Worm (Caenorhabditis elegans) whole organism, midembryonic: ENCODE results near the gene ZC204.6.

Source experiments
- T22C8.4 ChIP-seq: fragments of 200-800 bp; sonication (Bioruptor generic); IDR thresholded peaks from 2 replicates; pipeline ENCODE4 v1.3.6; 2022; ENCODE audit warnings: missing genetic modification characterization, missing compliant biosample characterization
- cog-1 ChIP-seq: sonication (generic microtip); optimal IDR thresholded peaks from 2 replicates; lab custom pipeline; 2016; ENCODE audit warnings: missing genetic modification characterization, missing compliant biosample characterization
- klf-2 ChIP-seq: fragments of 200-800 bp; sonication (Bioruptor generic); conservative IDR thresholded peaks from 2 replicates; pipeline ENCODE4 v1.3.6; 2022; ENCODE audit warnings: missing genetic modification reagents, missing genetic modification characterization, missing compliant biosample characterization

- TF ChIP-seq T22C8.4 (GFP tag; lab: Robert Waterston, UW) (no peak), cog-1 (no peak), klf-2 (GFP tag; lab: Robert Waterston, UW) (no peak)
Measured at ce11 chrII:1683742-1684141, 39.1 kb upstream of the ZC204.6 start, which contains the start of gene fbxb-25.
